Worm (Caenorhabditis elegans): Measurements from ENCODE around the gene F23B12.4.
A peak's percentile ranks its signal among the peaks of the same experiment; 100 is the strongest.
"Not testable (repeated sequence)": the region's sequence is repeated elsewhere in the genome, so short reads cannot be mapped to it uniquely, and the experiment has no call there.

The F23B12.4 gene

ce11 chrV:14449397-14449796 is 8.5 kb downstream of the F23B12.4 start, which contains the start of gene F23B12.7:
TSS of gene F23B12.7 (plus strand) at chrV:14449697.
- TF ChIP-seq him-1 (tag; optimal IDR thresholded peaks at IDR 0.05) (no peak), dao-5 (tag; optimal IDR thresholded peaks at IDR 0.05) (no peak), W03F9.2 (tag; optimal IDR thresholded peaks at IDR 0.05) (no peak)

- no peak for TF ChIP-seq dao-5 (tag; optimal IDR thresholded peaks at IDR 0.05)
- TF ChIP-seq W03F9.2 (tag; optimal IDR thresholded peaks at IDR 0.05): no peak
Observed at ce11 chrV:14456626-14457025, 15.7 kb downstream of the F23B12.4 start, which contains the start of gene bmk-1. TSS of gene bmk-1 (minus strand) at chrV:14456984.

- TF ChIP-seq him-1 (tag; optimal IDR thresholded peaks at IDR 0.05) (no peak), W03F9.2 (tag; optimal IDR thresholded peaks at IDR 0.05) (peak; percentile 48), dao-5 (tag; optimal IDR thresholded peaks at IDR 0.05) (no peak)
Observed at ce11 chrV:14457070-14457469, 16.1 kb downstream of the F23B12.4 start, which contains the start of gene coh-3. TSS of gene coh-3 (plus strand) at chrV:14457422.

- TF ChIP-seq dao-5 (tag; optimal IDR thresholded peaks at IDR 0.05) (no peak), him-1 (tag; optimal IDR thresholded peaks at IDR 0.05) (no peak), W03F9.2 (tag; optimal IDR thresholded peaks at IDR 0.05) (no peak)
Observed at ce11 chrV:14460122-14460521, 19.2 kb downstream of the F23B12.4 start.

ce11 chrV:14460615-14461102 is 19.7 kb downstream of the F23B12.4 start, which contains the start of gene F08H9.2:
TSS of gene F08H9.2 (plus strand) at chrV:14460665.
- no peak for TF ChIP-seq W03F9.2 (tag; optimal IDR thresholded peaks at IDR 0.05)
- no peak for TF ChIP-seq him-1 (tag; optimal IDR thresholded peaks at IDR 0.05)
- TF ChIP-seq dao-5 (tag; optimal IDR thresholded peaks at IDR 0.05): no peak

ce11 chrV:14462653-14463052 is 21.7 kb downstream of the F23B12.4 start:
- no peak for TF ChIP-seq W03F9.2 (tag; optimal IDR thresholded peaks at IDR 0.05)
- TF ChIP-seq him-1 (tag; optimal IDR thresholded peaks at IDR 0.05): no peak
- no peak for TF ChIP-seq dao-5 (tag; optimal IDR thresholded peaks at IDR 0.05)

ce11 chrV:14463087-14463486 is 22.1 kb downstream of the F23B12.4 start, which contains the start of gene F08H9.3:
TSS of gene F08H9.3 (minus strand) at chrV:14463338.
- not testable (repeated sequence) for TF ChIP-seq him-1, W03F9.2, dao-5 (tag; optimal IDR thresholded peaks at IDR 0.05)

ce11 chrV:14464368-14464767 is 23.4 kb downstream of the F23B12.4 start, which contains the start of gene F08H9.4:
TSS of gene F08H9.4 (minus strand) at chrV:14464428.
- TF ChIP-seq dao-5 (tag; optimal IDR thresholded peaks at IDR 0.05) (no peak), W03F9.2 (tag; optimal IDR thresholded peaks at IDR 0.05) (no peak), him-1 (tag; optimal IDR thresholded peaks at IDR 0.05) (no peak)

ce11 chrV:14468196-14468874 is 27.4 kb downstream of the F23B12.4 start, which contains the start of gene srz-97:
TSS of gene srz-97 (minus strand) at chrV:14468246.
- no peak for TF ChIP-seq W03F9.2 (tag; optimal IDR thresholded peaks at IDR 0.05)
- no peak for TF ChIP-seq dao-5 (tag; optimal IDR thresholded peaks at IDR 0.05)
- no peak for TF ChIP-seq him-1 (tag; optimal IDR thresholded peaks at IDR 0.05)

ce11 chrV:14468931-14469330 is 28.0 kb downstream of the F23B12.4 start, which contains the start of gene clec-57:
TSS of gene clec-57 (plus strand) at chrV:14469231.
- TF ChIP-seq W03F9.2 (tag; optimal IDR thresholded peaks at IDR 0.05): no peak
- TF ChIP-seq dao-5 (tag; optimal IDR thresholded peaks at IDR 0.05): no peak
- TF ChIP-seq him-1 (tag; optimal IDR thresholded peaks at IDR 0.05): no peak

ce11 chrV:14472229-14472628 is 31.3 kb downstream of the F23B12.4 start, which contains the start of gene clec-227:
TSS of gene clec-227 (plus strand) at chrV:14472529.
- no peak for TF ChIP-seq dao-5 (tag; optimal IDR thresholded peaks at IDR 0.05)
- no peak for TF ChIP-seq him-1 (tag; optimal IDR thresholded peaks at IDR 0.05)
- TF ChIP-seq W03F9.2 (tag; optimal IDR thresholded peaks at IDR 0.05): no peak

- TF ChIP-seq him-1 (tag; optimal IDR thresholded peaks at IDR 0.05) (no peak), dao-5 (tag; optimal IDR thresholded peaks at IDR 0.05) (no peak), W03F9.2 (tag; optimal IDR thresholded peaks at IDR 0.05) (no peak)
Observed at ce11 chrV:14474099-14474498, 33.2 kb downstream of the F23B12.4 start, which contains the start of gene clec-56. TSS of gene clec-56 (plus strand) at chrV:14474399.

ce11 chrV:14476680-14477079 is 35.7 kb downstream of the F23B12.4 start, which contains the start of gene clec-54:
TSS of gene clec-54 (plus strand) at chrV:14476903.
- TF ChIP-seq him-1 (tag; optimal IDR thresholded peaks at IDR 0.05): no peak
- TF ChIP-seq dao-5 (tag; optimal IDR thresholded peaks at IDR 0.05): no peak
- TF ChIP-seq W03F9.2 (tag; optimal IDR thresholded peaks at IDR 0.05): no peak

ce11 chrV:14478979-14479378 is 38.0 kb downstream of the F23B12.4 start, which contains the start of gene clec-55:
TSS of gene clec-55 (plus strand) at chrV:14479279.
- TF ChIP-seq him-1 (tag; optimal IDR thresholded peaks at IDR 0.05) (no peak), dao-5 (tag; optimal IDR thresholded peaks at IDR 0.05) (no peak), W03F9.2 (tag; optimal IDR thresholded peaks at IDR 0.05) (no peak)
